Worm (Caenorhabditis elegans): ENCODE measurements around the gene srh-246.

DNA sequence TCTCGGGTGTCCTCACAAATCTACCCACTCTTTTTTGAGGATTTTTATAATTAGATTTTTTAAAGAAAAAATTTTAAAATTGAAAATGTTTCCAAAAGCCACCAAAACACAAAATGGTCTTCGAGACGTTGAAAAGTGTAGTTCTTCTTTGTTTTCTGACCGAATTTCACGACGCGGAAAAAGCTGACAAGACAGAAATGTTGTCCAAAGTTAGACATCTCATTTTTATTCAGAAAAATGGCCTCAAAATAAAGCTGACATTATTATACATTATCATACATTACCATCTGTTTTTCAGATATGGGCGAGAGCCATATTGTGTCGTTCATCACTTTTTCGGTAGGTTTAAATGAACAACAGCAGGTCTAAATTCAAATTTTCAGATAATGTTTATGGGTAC is 22.1 kb upstream of the srh-246 start, which contains the start of gene srx-22:
- TF ChIP-seq ztf-23 (GFP tag; IDR thresholded peaks at IDR 0.05) (no peak), T22C8.4 (GFP tag; IDR thresholded peaks at IDR 0.05) (no peak), ztf-29 (GFP tag; IDR thresholded peaks at IDR 0.05) (no peak), med-1 (GFP tag; optimal IDR thresholded peaks at IDR 0.05; ENCODE audit: insufficient read depth) (no peak), flt-1 (GFP tag; IDR thresholded peaks at IDR 0.05) (no peak), cog-1 (tag; optimal IDR thresholded peaks at IDR 0.05) (no peak), klf-2 (GFP tag; conservative IDR thresholded peaks at IDR 0.05) (no peak), ref-1 (GFP tag; conservative IDR thresholded peaks at IDR 0.05) (no peak), tab-1 (GFP tag; IDR thresholded peaks at IDR 0.05) (no peak)
